Worm (Caenorhabditis elegans): ENCODE measurements around the gene K04A8.20.

ce11 chrV:6515344-6515743 is 33.9 kb upstream of the K04A8.20 start:
- TF ChIP-seq aly-1 (tag; optimal IDR thresholded peaks at IDR 0.05) (no peak), hnd-1 (tag; optimal IDR thresholded peaks at IDR 0.05) (no peak), pes-1 (GFP tag; IDR thresholded peaks at IDR 0.05) (no peak), ama-1 (optimal IDR thresholded peaks at IDR 0.05) (no peak)
